Fruit fly (Drosophila melanogaster) whole organism, embryonic: Measurements from ENCODE around the gene CG11726.

Experiments
- Antp ChIP-seq: fragments of 200-800 bp; sonication (Bioruptor generic); optimal IDR thresholded peaks from 3 replicates; lab custom pipeline; 2016; ENCODE audit warnings: missing biosample characterization, missing genetic modification characterization
- Atf3 ChIP-seq: fragments of 200-800 bp; sonication (Bioruptor generic); optimal IDR thresholded peaks from 3 replicates; lab custom pipeline; 2016; ENCODE audit warnings: missing biosample characterization, missing genetic modification characterization
- B-H2 ChIP-seq: fragments of 200-800 bp; sonication (Bioruptor generic); optimal IDR thresholded peaks from 2 replicates; lab custom pipeline; 2018; ENCODE audit warnings: missing biosample characterization, mild to moderate bottlenecking, missing genetic modification characterization
- Bteb2 ChIP-seq: fragments of 200-800 bp; sonication (Bioruptor generic); optimal IDR thresholded peaks from 2 replicates; lab custom pipeline; 2016; ENCODE audit warnings: missing biosample characterization, missing genetic modification characterization
- CG1024 ChIP-seq: fragments of 200-800 bp; sonication (Bioruptor generic); IDR thresholded peaks from 2 replicates; pipeline ENCODE4 v1.3.6; 2022; ENCODE audit warnings: missing biosample characterization, missing genetic modification characterization
- CG17328 ChIP-seq: fragments of 200-800 bp; sonication (Bioruptor generic); IDR thresholded peaks from 2 replicates; pipeline ENCODE4 v1.3.6; 2022; ENCODE audit warnings: missing biosample characterization, missing genetic modification characterization
- CG17359 ChIP-seq: fragments of 200-800 bp; sonication (Bioruptor generic); optimal IDR thresholded peaks from 3 replicates; lab custom pipeline; 2018; ENCODE audit warnings: missing biosample characterization, mild to moderate bottlenecking, missing genetic modification characterization, moderate library complexity
- CG17385 ChIP-seq: fragments of 200-800 bp; sonication (Bioruptor generic); optimal IDR thresholded peaks from 3 replicates; lab custom pipeline; 2018; ENCODE audit warnings: missing biosample characterization, mild to moderate bottlenecking, missing genetic modification characterization
- CG17612 ChIP-seq: fragments of 200-800 bp; sonication (Bioruptor generic); IDR thresholded peaks from 2 replicates; pipeline ENCODE4 v1.3.6; 2022; ENCODE audit warnings: missing biosample characterization, missing genetic modification characterization
- CG3163 ChIP-seq: fragments of 200-800 bp; sonication (Bioruptor generic); optimal IDR thresholded peaks from 3 replicates; lab custom pipeline; 2016; ENCODE audit warnings: missing biosample characterization, missing genetic modification characterization
- CG32532 ChIP-seq: fragments of 200-800 bp; sonication (Bioruptor generic); IDR thresholded peaks from 2 replicates; pipeline ENCODE4 v1.3.6; 2022; ENCODE audit warnings: missing biosample characterization, missing genetic modification characterization
- CG43689 ChIP-seq: fragments of 200-800 bp; sonication (Bioruptor generic); IDR thresholded peaks from 2 replicates; pipeline ENCODE4 v1.3.6; 2022; ENCODE audit warnings: missing biosample characterization, missing genetic modification characterization
- CG4617 ChIP-seq: fragments of 200-800 bp; sonication (Bioruptor generic); optimal IDR thresholded peaks from 3 replicates; lab custom pipeline; 2016; ENCODE audit warnings: missing biosample characterization, missing genetic modification characterization, borderline replicate concordance
- CG5180 ChIP-seq: fragments of 200-800 bp; sonication (Bioruptor generic); optimal IDR thresholded peaks from 3 replicates; lab custom pipeline; 2017; ENCODE audit warnings: missing biosample characterization, missing genetic modification characterization, mild to moderate bottlenecking, moderate library complexity, missing genetic modification reagents
- CG6765 ChIP-seq: fragments of 200-800 bp; sonication (Bioruptor generic); optimal IDR thresholded peaks from 3 replicates; lab custom pipeline; 2017; ENCODE audit warnings: missing biosample characterization, mild to moderate bottlenecking, missing genetic modification characterization
- CG7372 ChIP-seq: fragments of 200-800 bp; sonication (Bioruptor generic); IDR thresholded peaks from 2 replicates; pipeline ENCODE4 v1.3.6; 2022; ENCODE audit warnings: missing biosample characterization, missing genetic modification characterization
- CG7928 ChIP-seq: fragments of 200-800 bp; sonication (Bioruptor generic); optimal IDR thresholded peaks from 2 replicates; lab custom pipeline; 2017; ENCODE audit warnings: missing biosample characterization, mild to moderate bottlenecking, missing genetic modification characterization
- CG8765 ChIP-seq: fragments of 200-800 bp; sonication (Bioruptor generic); IDR thresholded peaks from 2 replicates; pipeline ENCODE4 v1.3.6; 2022; ENCODE audit warnings: missing biosample characterization, missing genetic modification characterization
- CG8944 ChIP-seq: fragments of 200-800 bp; sonication (Bioruptor generic); optimal IDR thresholded peaks from 3 replicates; lab custom pipeline; 2016; ENCODE audit warnings: missing biosample characterization, missing genetic modification characterization
- CHES-1-like ChIP-seq: fragments of 200-800 bp; sonication (Bioruptor generic); optimal IDR thresholded peaks from 2 replicates; lab custom pipeline; 2016; ENCODE audit warnings: missing biosample characterization, missing genetic modification characterization
- CrebB ChIP-seq: fragments of 200-800 bp; sonication (Bioruptor generic); optimal IDR thresholded peaks from 3 replicates; lab custom pipeline; 2018; ENCODE audit warnings: missing biosample characterization, mild to moderate bottlenecking, missing genetic modification characterization
- Doc2 ChIP-seq: fragments of 200-800 bp; sonication (Bioruptor generic); IDR thresholded peaks from 2 replicates; pipeline ENCODE4 v1.3.6; 2022; ENCODE audit warnings: missing biosample characterization, missing genetic modification characterization
- Drgx ChIP-seq: fragments of 200-800 bp; sonication (Bioruptor generic); IDR thresholded peaks from 2 replicates; pipeline ENCODE4 v1.3.6; 2022; ENCODE audit warnings: missing biosample characterization, missing genetic modification characterization
- Ets65A ChIP-seq: fragments of 200-800 bp; sonication (Bioruptor generic); peaks from one replicate; lab custom pipeline; 2016; ENCODE audit warnings: missing biosample characterization, missing genetic modification characterization
- Hand ChIP-seq: fragments of 200-800 bp; sonication (Bioruptor generic); optimal IDR thresholded peaks from 2 replicates; lab custom pipeline; 2017; ENCODE audit warnings: mild to moderate bottlenecking, missing biosample characterization, missing genetic modification reagents, missing genetic modification characterization
- MESR4 ChIP-seq: fragments of 200-800 bp; sonication (Bioruptor generic); optimal IDR thresholded peaks from 2 replicates; lab custom pipeline; 2018; ENCODE audit warnings: missing biosample characterization, mild to moderate bottlenecking, missing genetic modification characterization, moderate library complexity
- Nf-YC ChIP-seq: fragments of 200-800 bp; optimal IDR thresholded peaks from 3 replicates; lab custom pipeline; 2019; ENCODE audit warnings: missing biosample characterization, mild to moderate bottlenecking, missing genetic modification characterization, moderate library complexity
- Ptx1 ChIP-seq: fragments of 200-800 bp; sonication (Bioruptor generic); IDR thresholded peaks from 2 replicates; pipeline ENCODE4 v1.3.6; 2022; ENCODE audit warnings: missing biosample characterization, missing genetic modification characterization
- bab2 ChIP-seq: fragments of 200-800 bp; sonication (Bioruptor generic); optimal IDR thresholded peaks from 2 replicates; lab custom pipeline; 2016; ENCODE audit warnings: missing biosample characterization, missing genetic modification characterization
- bowl ChIP-seq: fragments of 200-800 bp; sonication (Bioruptor generic); IDR thresholded peaks from 2 replicates; pipeline ENCODE4 v1.3.6; 2022; ENCODE audit warnings: missing biosample characterization, missing genetic modification characterization
- bsh ChIP-seq, 2 experiments: fragments of 200-800 bp; sonication (Bioruptor generic); optimal IDR thresholded peaks; 2 replicates each; lab custom pipeline; 2017 to 2018; ENCODE audit warnings: mild to moderate bottlenecking in 2 of 2, missing biosample characterization in 2 of 2, missing genetic modification characterization in 2 of 2, moderate library complexity in 1 of 2
- cg ChIP-seq: fragments of 200-800 bp; sonication (Bioruptor generic); optimal IDR thresholded peaks from 3 replicates; lab custom pipeline; 2019; ENCODE audit warnings: missing biosample characterization, mild to moderate bottlenecking, missing genetic modification characterization, moderate library complexity
- chinmo ChIP-seq: fragments of 200-800 bp; sonication (Bioruptor generic); IDR thresholded peaks from 4 replicates; pipeline ENCODE4 v1.3.6; 2022; ENCODE audit warnings: missing biosample characterization, missing genetic modification characterization; ENCODE audit not compliant: partially characterized antibody
- chm ChIP-seq: fragments of 200-800 bp; sonication (Bioruptor generic); IDR thresholded peaks from 2 replicates; pipeline ENCODE4 v1.3.6; 2022; ENCODE audit warnings: missing biosample characterization, missing genetic modification characterization
- corto ChIP-seq: fragments of 200-800 bp; sonication (Bioruptor generic); optimal IDR thresholded peaks from 2 replicates; lab custom pipeline; 2016; ENCODE audit warnings: missing biosample characterization, mild to moderate bottlenecking, missing genetic modification characterization, moderate library complexity
- da ChIP-seq: fragments of 200-800 bp; sonication (Bioruptor generic); optimal IDR thresholded peaks from 2 replicates; lab custom pipeline; 2016; ENCODE audit warnings: missing biosample characterization, missing genetic modification characterization
- dimm ChIP-seq: fragments of 200-800 bp; sonication (Bioruptor generic); IDR thresholded peaks from 2 replicates; pipeline ENCODE4 v1.3.6; 2022; ENCODE audit warnings: missing biosample characterization, missing genetic modification characterization
- dm ChIP-seq: fragments of 200-800 bp; sonication (Bioruptor generic); optimal IDR thresholded peaks from 3 replicates; lab custom pipeline; 2016; ENCODE audit warnings: missing biosample characterization, missing genetic modification characterization
- esg ChIP-seq: fragments of 200-800 bp; sonication (Bioruptor generic); conservative IDR thresholded peaks from 2 replicates; pipeline ENCODE4 v1.3.6; 2022; ENCODE audit warnings: missing biosample characterization, missing genetic modification characterization
- exex ChIP-seq: fragments of 200-800 bp; sonication (Bioruptor generic); optimal IDR thresholded peaks from 4 replicates; lab custom pipeline; 2018; ENCODE audit warnings: missing biosample characterization, mild to moderate bottlenecking, missing genetic modification characterization, moderate library complexity
- fd102C ChIP-seq: fragments of 200-800 bp; sonication (Bioruptor generic); optimal IDR thresholded peaks from 2 replicates; lab custom pipeline; 2018; ENCODE audit warnings: missing biosample characterization, mild to moderate bottlenecking, missing genetic modification characterization, moderate library complexity
- hkb ChIP-seq, 2 experiments: fragments of 200-800 bp in 1 of 2; fragments of >200 bp in 1 of 2; sonication (Bioruptor generic) in 1 of 2; IDR thresholded peaks in 1 of 2; optimal IDR thresholded peaks in 1 of 2; 2 replicates each; pipeline versions ENCODE4 v1.3.6 to Lab custom; 2017 to 2022; ENCODE audit warnings: missing biosample characterization in 1 of 2, missing genetic modification characterization in 1 of 2
- jing ChIP-seq: fragments of 200-800 bp; sonication (Bioruptor generic); optimal IDR thresholded peaks from 2 replicates; lab custom pipeline; 2018; ENCODE audit warnings: missing biosample characterization, mild to moderate bottlenecking, missing genetic modification characterization
- klu ChIP-seq: fragments of 200-800 bp; sonication (Bioruptor generic); IDR thresholded peaks from 2 replicates; pipeline ENCODE4 v1.3.6; 2022; ENCODE audit warnings: missing biosample characterization, missing genetic modification characterization
- lbe ChIP-seq: fragments of 200-800 bp; sonication (Bioruptor generic); optimal IDR thresholded peaks from 2 replicates; lab custom pipeline; 2016; ENCODE audit warnings: missing biosample characterization, mild to moderate bottlenecking, missing genetic modification characterization
- onecut ChIP-seq: fragments of 200-800 bp; sonication (Bioruptor generic); IDR thresholded peaks from 2 replicates; pipeline ENCODE4 v1.3.6; 2022; ENCODE audit warnings: missing biosample characterization, missing genetic modification characterization
- rib ChIP-seq: fragments of 200-800 bp; sonication (Bioruptor generic); IDR thresholded peaks from 2 replicates; pipeline ENCODE4 v1.3.6; 2022; ENCODE audit warnings: missing biosample characterization, missing genetic modification characterization
- run ChIP-seq: fragments of 200-800 bp; sonication (Bioruptor generic); optimal IDR thresholded peaks from 3 replicates; lab custom pipeline; 2018; ENCODE audit warnings: missing biosample characterization, mild to moderate bottlenecking, missing genetic modification characterization
- stc ChIP-seq: fragments of 200-800 bp; sonication (Bioruptor generic); IDR thresholded peaks from 2 replicates; pipeline ENCODE4 v1.3.6; 2022; ENCODE audit warnings: missing biosample characterization, missing genetic modification characterization
- yki ChIP-seq: fragments of >200 bp; optimal IDR thresholded peaks from 3 replicates; lab custom pipeline; 2018

CG11726 gene

dm6 chr3L:11364327-11364726 is 30.2 kb upstream of the CG11726 start (continued):
- TF ChIP-seq lbe (GFP tag; lab: Kevin White, UChicago): peak; percentile 25
- TF ChIP-seq fd102C (GFP tag; lab: Kevin White, UChicago): no peak
- peak; percentile 39 for TF ChIP-seq CG17359 (tag; lab: Kevin White, UChicago)
- peak; percentile 48; the same call in 1 of the 2 replicates for TF ChIP-seq Ptx1 (GFP tag; lab: Robert Waterston, UW)
- no peak for TF ChIP-seq CrebB (tag; lab: Kevin White, UChicago)
- peak; percentile 21 for TF ChIP-seq Antp
- TF ChIP-seq esg: peak; percentile 25; the same call in 1 of the 2 replicates
- peak; percentile 50; the same call in 1 of the 2 replicates for TF ChIP-seq CG32532 (GFP tag; lab: Robert Waterston, UW)
- TF ChIP-seq CG17328: peak; percentile 41; the same call in 1 of the 2 replicates
- no peak for TF ChIP-seq dimm (GFP tag; lab: Robert Waterston, UW)
- TF ChIP-seq CHES-1-like (GFP tag; lab: Kevin White, UChicago): peak; percentile 18
- peak; percentile 2 for TF ChIP-seq Atf3 (GFP tag; lab: Kevin White, UChicago)
- TF ChIP-seq rib (GFP tag; lab: Robert Waterston, UW): no peak

- TF ChIP-seq CG17612 (GFP tag; lab: Robert Waterston, UW) (no peak), chinmo (GFP tag; lab: Robert Waterston, UW) (0 out of 4 replicates have a peak, but pooled peaks have one; percentile 40), Ets65A (GFP tag; lab: Kevin White, UChicago) (no peak), corto (peak; percentile 62), CG7928 (GFP tag; lab: Kevin White, UChicago) (no peak), hkb (optimal IDR thresholded peaks at IDR 0.05; lab: Kevin White, UChicago) (no peak), hkb (GFP tag; IDR thresholded peaks at IDR 0.05; lab: Robert Waterston, UW) (0 out of 2 replicates have a peak, but pooled peaks have one; percentile 6), CG8944 (GFP tag; lab: Kevin White, UChicago) (no peak), dm (no peak), CG4617 (GFP tag; lab: Kevin White, UChicago) (no peak), Bteb2 (GFP tag; lab: Kevin White, UChicago) (no peak), exex (tag; lab: Kevin White, UChicago) (no peak), bab2 (no peak), stc (no peak), Hand (GFP tag; lab: Kevin White, UChicago) (no peak), run (tag; lab: Kevin White, UChicago) (no peak), klu (no peak), Nf-YC (tag; lab: Kevin White, UChicago) (no peak), jing (GFP tag; lab: Kevin White, UChicago) (no peak), Drgx (GFP tag; lab: Robert Waterston, UW) (peak; percentile 32; the same call in 1 of the 2 replicates), CG5180 (GFP tag; lab: Kevin White, UChicago) (no peak), bowl (no peak), Doc2 (no peak), bsh (GFP tag; optimal IDR thresholded peaks at IDR 0.05; lab: Kevin White, UChicago) (peak in 1 of 2 experiments; percentile 47), CG6765 (GFP tag; lab: Kevin White, UChicago) (no peak), da (GFP tag; lab: Kevin White, UChicago) (no peak), CG17385 (GFP tag; lab: Kevin White, UChicago) (peak; percentile 29), MESR4 (no peak), CG43689 (GFP tag; lab: Robert Waterston, UW) (0 out of 2 replicates have a peak, but pooled peaks have one; percentile 4), yki (no peak), B-H2 (GFP tag; lab: Kevin White, UChicago) (no peak), cg (peak; percentile 47), CG1024 (GFP tag; lab: Robert Waterston, UW) (no peak), CG3163 (no peak), CG7372 (no peak), CG8765 (no peak), onecut (no peak), chm (GFP tag; lab: Robert Waterston, UW) (no peak)
Observed at dm6 chr3L:11364835-11365431, 29.6 kb upstream of the CG11726 start, which contains the start of gene CG6163. TSS of gene CG6163 (minus strand) at chr3L:11364885.
